Worm (Caenorhabditis elegans) whole organism, L1 larva: ENCODE measurements around the gene T19D12.1.

Source experiments
- egl-13 ChIP-seq: sonication (generic microtip); optimal IDR thresholded peaks from 2 replicates; lab custom pipeline; 2016; ENCODE audit warnings: missing genotype, missing genetic modification reagents, missing genetic modification characterization, missing compliant biosample characterization
- snpc-4 ChIP-seq: fragments of 150-350 bp; optimal IDR thresholded peaks from 2 replicates; lab custom pipeline; 2014; ENCODE audit warnings: missing biosample characterization, missing genetic modification characterization

DNA sequence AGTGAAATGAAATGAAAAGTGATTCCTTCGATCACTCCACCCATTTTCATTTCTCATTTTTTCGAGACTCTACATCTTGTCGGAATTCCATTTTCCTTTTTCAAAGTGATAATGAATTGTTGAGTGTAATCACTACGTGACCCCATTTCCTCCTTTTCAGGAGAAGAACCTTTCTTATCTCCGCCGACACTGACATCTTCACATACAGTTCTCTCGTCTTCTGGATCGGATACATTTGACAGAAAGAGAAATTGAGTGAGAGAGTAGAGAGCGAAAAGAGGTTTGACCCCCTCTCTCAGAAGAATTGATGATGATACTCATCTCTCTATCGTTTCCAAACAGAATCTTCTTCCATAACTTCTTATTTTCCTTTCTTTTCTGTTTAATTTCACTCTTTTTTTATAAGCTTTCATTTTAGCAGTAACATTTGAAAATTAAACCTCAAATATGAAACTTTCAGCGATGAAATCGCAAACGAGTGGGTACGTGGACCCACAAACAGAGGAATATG, 47.2 kb downstream of the T19D12.1 start, which contains the start of gene dpy-2:
- TF ChIP-seq snpc-4 (tag; lab: Kevin White, UChicago) = no peak
- no peak for TF ChIP-seq egl-13
